Fruit fly (Drosophila melanogaster): Measurements from ENCODE around the gene CG5421.

- TF ChIP-seq CG8478 (optimal IDR thresholded peaks at IDR 0.05) (no peak), CTCF (optimal IDR thresholded peaks at IDR 0.05) (no peak)
These were observed 45.3 kb upstream of the CG5421 start for dm6 chr2L:12493101-12493770.

Measured in S2 (cell line).